Worm (Caenorhabditis elegans) whole organism, L4 larva: ENCODE measurements around the gene F29C12.6.

Experiments
- D1046.2 ChIP-seq: fragments of 200-800 bp; sonication (Bioruptor generic); IDR thresholded peaks from 2 replicates; pipeline ENCODE4 v1.3.6; 2022; ENCODE audit warnings: missing genetic modification characterization, missing compliant biosample characterization
- F37D6.2 ChIP-seq: sonication (generic microtip); optimal IDR thresholded peaks from 2 replicates; lab custom pipeline; 2016; ENCODE audit warnings: mild to moderate bottlenecking, missing genetic modification characterization, missing compliant biosample characterization
- F49E8.2 ChIP-seq: sonication (generic microtip); optimal IDR thresholded peaks from 2 replicates; lab custom pipeline; 2016; ENCODE audit warnings: missing compliant biosample characterization, mild to moderate bottlenecking, missing genetic modification characterization, borderline replicate concordance
- T20F7.1 ChIP-seq: fragments of 200-800 bp; sonication (Bioruptor generic); optimal IDR thresholded peaks from 2 replicates; lab custom pipeline; 2018; ENCODE audit warnings: mild to moderate bottlenecking, missing genetic modification characterization, missing compliant biosample characterization
- T26A8.4 ChIP-seq: fragments of 200-800 bp; sonication (Bioruptor generic); IDR thresholded peaks from 2 replicates; pipeline ENCODE4 v1.3.6; 2022; ENCODE audit warnings: missing genetic modification characterization, missing compliant biosample characterization
- Y105C5A.15 ChIP-seq: fragments of 200-800 bp; sonication (Bioruptor generic); IDR thresholded peaks from 2 replicates; pipeline ENCODE4 v1.3.6; 2022; ENCODE audit warnings: missing genetic modification characterization, missing compliant biosample characterization
- Y48G9A.11 ChIP-seq: fragments of 200-800 bp; sonication (Bioruptor generic); IDR thresholded peaks from 2 replicates; pipeline ENCODE4 v1.3.6; 2022; ENCODE audit warnings: missing genetic modification reagents, missing genetic modification characterization, missing compliant biosample characterization
- Y5F2A.4 ChIP-seq: fragments of 200-800 bp; sonication (Bioruptor generic); optimal IDR thresholded peaks from 2 replicates; lab custom pipeline; 2018; ENCODE audit warnings: mild to moderate bottlenecking, missing genetic modification characterization, missing compliant biosample characterization
- ZK546.5 ChIP-seq, 2 experiments: sonication (generic microtip); optimal IDR thresholded peaks; 2 replicates each; lab custom pipeline; 2017; ENCODE audit warnings: missing biosample characterization in 2 of 2, missing genetic modification characterization in 2 of 2
- aha-1 ChIP-seq: fragments of 150-350 bp; peaks from one replicate; lab custom pipeline; 2014; ENCODE audit warnings: missing biosample characterization, missing genetic modification characterization
- attf-4 ChIP-seq: sonication (generic microtip); optimal IDR thresholded peaks from 3 replicates; lab custom pipeline; 2017; ENCODE audit warnings: missing biosample characterization, missing genetic modification characterization
- ceh-32 ChIP-seq: sonication (generic microtip); optimal IDR thresholded peaks from 2 replicates; lab custom pipeline; 2016; ENCODE audit warnings: mild to moderate bottlenecking, missing genetic modification characterization, missing compliant biosample characterization; ENCODE audit not compliant: poor library complexity
- ceh-82 ChIP-seq: sonication (generic microtip); optimal IDR thresholded peaks from 2 replicates; lab custom pipeline; 2017; ENCODE audit warnings: missing biosample characterization, missing genetic modification characterization
- ces-1 ChIP-seq: fragments of 150-350 bp; sonication (generic microtip); optimal IDR thresholded peaks from 4 replicates; lab custom pipeline; 2014; ENCODE audit warnings: missing biosample characterization, missing genetic modification reagents, missing genetic modification characterization
- daf-19 ChIP-seq: fragments of 200-800 bp; sonication (Bioruptor generic); conservative IDR thresholded peaks from 2 replicates; pipeline ENCODE4 v1.3.6; 2022; ENCODE audit warnings: missing genetic modification characterization, missing compliant biosample characterization
- daf-8 ChIP-seq: fragments of 200-800 bp; sonication (Bioruptor generic); IDR thresholded peaks from 2 replicates; pipeline ENCODE4 v1.3.6; 2022; ENCODE audit warnings: missing genetic modification characterization, missing compliant biosample characterization
- dmd-6 ChIP-seq: fragments of 200-800 bp; sonication (Bioruptor generic); IDR thresholded peaks from 2 replicates; pipeline ENCODE4 v1.3.6; 2022; ENCODE audit warnings: missing genetic modification reagents, missing genetic modification characterization, missing compliant biosample characterization
- dve-1 ChIP-seq: sonication (generic microtip); optimal IDR thresholded peaks from 2 replicates; lab custom pipeline; 2017; ENCODE audit warnings: antibody characterized with exemption, mild to moderate bottlenecking, missing genetic modification characterization, missing compliant biosample characterization; ENCODE audit not compliant: insufficient read depth
- fos-1 ChIP-seq: fragments of 150-350 bp; optimal IDR thresholded peaks from 2 replicates; lab custom pipeline; 2014; ENCODE audit warnings: missing biosample characterization, missing genetic modification characterization
- gei-8 ChIP-seq: fragments of 200-800 bp; sonication (Bioruptor generic); optimal IDR thresholded peaks from 2 replicates; lab custom pipeline; 2018; ENCODE audit warnings: mild to moderate bottlenecking, missing genetic modification characterization, missing compliant biosample characterization
- hlh-11 ChIP-seq: fragments of 200-800 bp; sonication (Bioruptor generic); optimal IDR thresholded peaks from 2 replicates; lab custom pipeline; 2018; ENCODE audit warnings: mild to moderate bottlenecking, missing genetic modification characterization, missing compliant biosample characterization
- hlh-30 ChIP-seq: sonication (generic microtip); optimal IDR thresholded peaks from 2 replicates; lab custom pipeline; 2017; ENCODE audit warnings: antibody characterized with exemption, mild to moderate bottlenecking, missing genetic modification characterization, missing compliant biosample characterization; ENCODE audit not compliant: insufficient read depth
- jun-1 ChIP-seq: fragments of 150-350 bp; optimal IDR thresholded peaks from 2 replicates; lab custom pipeline; 2014; ENCODE audit warnings: missing biosample characterization, missing genetic modification reagents, missing genetic modification characterization
- lin-1 ChIP-seq: fragments of 200-800 bp; sonication (Bioruptor generic); IDR thresholded peaks from 2 replicates; pipeline ENCODE4 v1.3.6; 2022; ENCODE audit warnings: missing genetic modification reagents, missing genetic modification characterization, missing compliant biosample characterization
- lin-13 ChIP-seq: fragments of 150-350 bp; optimal IDR thresholded peaks from 2 replicates; lab custom pipeline; 2014; ENCODE audit warnings: missing biosample characterization, missing genetic modification reagents, missing genetic modification characterization
- lin-39 ChIP-seq: fragments of 150-350 bp; optimal IDR thresholded peaks from 2 replicates; lab custom pipeline; 2014; ENCODE audit warnings: missing biosample characterization, missing genetic modification reagents, missing genetic modification characterization
- madf-5 ChIP-seq, 2 experiments: fragments of 200-800 bp; sonication (Bioruptor generic); IDR thresholded peaks; 2 replicates each; pipeline ENCODE4 v1.3.6; 2022; ENCODE audit warnings: missing compliant biosample characterization in 2 of 2, missing genetic modification characterization in 2 of 2
- mdt-29 ChIP-seq: fragments of 200-800 bp; sonication (Bioruptor generic); IDR thresholded peaks from 2 replicates; pipeline ENCODE4 v1.3.6; 2022; ENCODE audit warnings: missing genetic modification reagents, missing genetic modification characterization, missing compliant biosample characterization
- mep-1 ChIP-seq: fragments of 150-350 bp; sonication (generic microtip); optimal IDR thresholded peaks from 3 replicates; lab custom pipeline; 2014; ENCODE audit warnings: missing biosample characterization, missing genetic modification characterization
- mxl-2 ChIP-seq: fragments of 200-800 bp; sonication (Bioruptor generic); conservative IDR thresholded peaks from 2 replicates; pipeline ENCODE4 v1.3.6; 2022; ENCODE audit warnings: missing genetic modification reagents, missing genetic modification characterization, missing compliant biosample characterization
- mxl-3 ChIP-seq: fragments of 200-800 bp; sonication (Bioruptor generic); optimal IDR thresholded peaks from 2 replicates; lab custom pipeline; 2018; ENCODE audit warnings: mild to moderate bottlenecking, missing genetic modification characterization, missing compliant biosample characterization
- nhr-10 ChIP-seq: fragments of 150-350 bp; optimal IDR thresholded peaks from 2 replicates; lab custom pipeline; 2014; ENCODE audit warnings: missing biosample characterization, missing genetic modification characterization
- nhr-102 ChIP-seq: sonication (generic microtip); optimal IDR thresholded peaks from 2 replicates; lab custom pipeline; 2016; ENCODE audit warnings: mild to moderate bottlenecking, missing genetic modification characterization, moderate library complexity, missing compliant biosample characterization
- nhr-237 ChIP-seq: sonication (generic microtip); optimal IDR thresholded peaks from 2 replicates; lab custom pipeline; 2017; ENCODE audit warnings: missing biosample characterization, missing genetic modification characterization
- nhr-25 ChIP-seq: sonication (generic microtip); optimal IDR thresholded peaks from 2 replicates; lab custom pipeline; 2017; ENCODE audit warnings: missing genetic modification characterization, mild to moderate bottlenecking, missing compliant biosample characterization, antibody characterized with exemption, moderate library complexity, borderline replicate concordance; ENCODE audit not compliant: insufficient read depth
- nhr-28 ChIP-seq: fragments of 150-350 bp; optimal IDR thresholded peaks from 2 replicates; lab custom pipeline; 2014; ENCODE audit warnings: missing biosample characterization, missing genetic modification characterization
- nhr-42 ChIP-seq: fragments of 200-800 bp; sonication (Bioruptor generic); IDR thresholded peaks from 2 replicates; pipeline ENCODE4 v1.3.6; 2022; ENCODE audit warnings: missing genetic modification characterization, missing compliant biosample characterization
- nhr-48 ChIP-seq: sonication (generic microtip); optimal IDR thresholded peaks from 2 replicates; lab custom pipeline; 2016; ENCODE audit warnings: mild to moderate bottlenecking, missing genetic modification characterization, missing compliant biosample characterization
- nhr-6 ChIP-seq: fragments of 150-350 bp; optimal IDR thresholded peaks from 2 replicates; lab custom pipeline; 2014; ENCODE audit warnings: missing biosample characterization, missing genetic modification characterization
- rbr-2 ChIP-seq: sonication (generic microtip); optimal IDR thresholded peaks from 2 replicates; lab custom pipeline; 2016; ENCODE audit warnings: missing genotype, missing genetic modification characterization, missing compliant biosample characterization
- sdz-12 ChIP-seq: fragments of 200-800 bp; sonication (Bioruptor generic); optimal IDR thresholded peaks from 2 replicates; lab custom pipeline; 2018; ENCODE audit warnings: mild to moderate bottlenecking, missing genetic modification characterization, missing compliant biosample characterization
- set-16 ChIP-seq: fragments of 200-800 bp; sonication (Bioruptor generic); IDR thresholded peaks from 2 replicates; pipeline ENCODE4 v1.3.6; 2022; ENCODE audit warnings: missing genetic modification reagents, missing genetic modification characterization, missing compliant biosample characterization
- skn-1 ChIP-seq: fragments of 150-350 bp; optimal IDR thresholded peaks from 2 replicates; lab custom pipeline; 2014; ENCODE audit warnings: missing biosample characterization, missing genetic modification characterization
- unc-130 ChIP-seq: sonication (generic microtip); optimal IDR thresholded peaks from 2 replicates; lab custom pipeline; 2016; ENCODE audit warnings: missing genetic modification reagents, missing genetic modification characterization, missing compliant biosample characterization
- unc-39 ChIP-seq: sonication (generic microtip); optimal IDR thresholded peaks from 2 replicates; lab custom pipeline; 2017; ENCODE audit warnings: missing biosample characterization, missing genetic modification characterization
- unc-62 ChIP-seq, 3 experiments: fragments of 150-350 bp in 1 of 3; sonication (generic microtip); optimal IDR thresholded peaks in 2 of 3; peaks in 1 of 3; 1 replicate in 1 of 3; 2 replicates in 2 of 3; lab custom pipeline; 2014 to 2017; ENCODE audit warnings: missing biosample characterization in 3 of 3, missing genetic modification characterization in 3 of 3, missing genetic modification reagents in 3 of 3, missing genotype in 1 of 3
- vab-7 ChIP-seq: fragments of 200-800 bp; sonication (Bioruptor generic); IDR thresholded peaks from 2 replicates; pipeline ENCODE4 v1.3.6; 2022; ENCODE audit warnings: missing genetic modification reagents, missing genetic modification characterization, missing compliant biosample characterization
- zag-1 ChIP-seq: fragments of 150-350 bp; optimal IDR thresholded peaks from 2 replicates; lab custom pipeline; 2014; ENCODE audit warnings: missing biosample characterization, missing genetic modification characterization
- zfp-2 ChIP-seq: sonication (generic microtip); optimal IDR thresholded peaks from 2 replicates; lab custom pipeline; 2016; ENCODE audit warnings: mild to moderate bottlenecking, missing genetic modification characterization, missing compliant biosample characterization
- zfp-3 ChIP-seq: fragments of 200-800 bp; sonication (Bioruptor generic); conservative IDR thresholded peaks from 2 replicates; pipeline ENCODE4 v1.3.6; 2022; ENCODE audit warnings: missing genetic modification reagents, missing genetic modification characterization, missing compliant biosample characterization
- ztf-7 ChIP-seq: fragments of 150-350 bp; optimal IDR thresholded peaks from 2 replicates; lab custom pipeline; 2014; ENCODE audit warnings: missing biosample characterization, missing genetic modification characterization

The F29C12.6 gene

DNA sequence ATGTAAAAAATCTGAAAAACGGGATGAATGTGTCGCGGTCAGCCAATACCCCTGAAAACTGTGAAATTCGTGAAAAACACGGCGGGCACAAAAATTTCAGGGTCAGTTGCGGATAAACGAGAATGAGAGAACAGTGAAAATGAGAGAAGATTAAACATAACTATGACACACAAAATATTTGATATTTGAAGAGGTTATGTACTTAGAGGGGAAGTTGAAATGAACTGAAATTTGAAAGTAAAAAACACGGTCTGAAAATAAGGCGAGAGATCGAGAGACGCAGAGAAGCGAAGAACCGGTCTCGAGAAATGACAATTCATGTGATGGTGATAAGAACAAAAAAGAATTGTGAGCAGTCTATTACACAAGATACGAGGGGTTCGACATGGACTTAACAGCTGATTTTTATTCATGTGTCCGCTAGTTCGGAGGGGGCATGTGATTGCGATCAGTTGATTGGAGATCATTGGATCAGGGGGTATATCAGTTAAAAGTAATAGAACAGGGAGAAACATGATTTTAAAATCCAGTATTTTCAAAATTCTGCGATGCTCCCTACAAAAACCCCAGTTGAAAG lies 36.1 kb downstream of the F29C12.6 start, which contains the start of gene moe-3 (continued):
- peak in 1 of 2 experiments; percentile 40 for TF ChIP-seq unc-62 (GFP tag; optimal IDR thresholded peaks at IDR 0.05 in 1 of 2; lab: Kevin White, UChicago)
- no peak for TF ChIP-seq unc-62 (tag; optimal IDR thresholded peaks at IDR 0.05; lab: Kevin White, UChicago)
- no peak for TF ChIP-seq nhr-42 (GFP tag; lab: Robert Waterston, UW)
- TF ChIP-seq hlh-30, result peak; percentile 93
- TF ChIP-seq hlh-11 (tag; lab: Kevin White, UChicago), result peak; percentile 87
- TF ChIP-seq mdt-29 (GFP tag; lab: Robert Waterston, UW), result no peak
- no peak for TF ChIP-seq gei-8
- peak; percentile 68 for TF ChIP-seq dve-1 (tag; lab: Kevin White, UChicago)
- no peak for TF ChIP-seq F37D6.2 (tag; lab: Kevin White, UChicago)
- TF ChIP-seq Y5F2A.4 (GFP tag; lab: Kevin White, UChicago), result no peak
- TF ChIP-seq zag-1 (tag; lab: Kevin White, UChicago), result no peak
- TF ChIP-seq jun-1 (tag; lab: Kevin White, UChicago), result no peak
- no peak for TF ChIP-seq Y105C5A.15
- no peak for TF ChIP-seq F49E8.2 (tag; lab: Kevin White, UChicago)
- no peak for TF ChIP-seq lin-1 (GFP tag; lab: Robert Waterston, UW)
- TF ChIP-seq attf-4 (tag; lab: Kevin White, UChicago), result no peak
- TF ChIP-seq mxl-2 (GFP tag; lab: Robert Waterston, UW), result no peak
- TF ChIP-seq skn-1 (tag; lab: Kevin White, UChicago), result no peak
- no peak for TF ChIP-seq ztf-7 (tag; lab: Kevin White, UChicago)
- TF ChIP-seq Y48G9A.11 (GFP tag; lab: Robert Waterston, UW), result no peak
- no peak for TF ChIP-seq unc-39 (tag; lab: Kevin White, UChicago)
- no peak for TF ChIP-seq ZK546.5 (tag; optimal IDR thresholded peaks at IDR 0.05; lab: Kevin White, UChicago)
- no peak for TF ChIP-seq unc-130 (GFP tag; lab: Kevin White, UChicago)
- TF ChIP-seq nhr-102 (tag; lab: Kevin White, UChicago), result peak; percentile 9
- no peak for TF ChIP-seq lin-39
- TF ChIP-seq nhr-48 (tag; lab: Kevin White, UChicago), result peak; percentile 57
- no peak for TF ChIP-seq fos-1 (tag; lab: Kevin White, UChicago)
- TF ChIP-seq daf-8, result no peak
- peak; percentile 15 for TF ChIP-seq mep-1 (tag; lab: Kevin White, UChicago)
- no peak for TF ChIP-seq madf-5 (GFP tag; IDR thresholded peaks at IDR 0.05; lab: Robert Waterston, UW)
- no peak for TF ChIP-seq nhr-237 (tag; lab: Kevin White, UChicago)
- no peak for TF ChIP-seq nhr-25 (tag; lab: Kevin White, UChicago)
- TF ChIP-seq vab-7 (GFP tag; lab: Robert Waterston, UW), result no peak
- TF ChIP-seq dmd-6 (GFP tag; lab: Robert Waterston, UW), result peak; percentile 82
- no peak for TF ChIP-seq ceh-82 (tag; lab: Kevin White, UChicago)
- no peak for TF ChIP-seq sdz-12 (GFP tag; lab: Kevin White, UChicago)
- TF ChIP-seq nhr-28 (tag; lab: Kevin White, UChicago), result peak; percentile 61
- TF ChIP-seq zfp-3 (GFP tag; lab: Robert Waterston, UW), result no peak
- no peak for TF ChIP-seq daf-19 (GFP tag; lab: Robert Waterston, UW)
- TF ChIP-seq T20F7.1 (GFP tag; lab: Kevin White, UChicago), result no peak
- TF ChIP-seq mxl-3, result no peak
- peak; percentile 53 for TF ChIP-seq aha-1 (tag; lab: Kevin White, UChicago)
- no peak for TF ChIP-seq lin-13
- TF ChIP-seq ceh-32 (tag; lab: Kevin White, UChicago), result no peak
- TF ChIP-seq zfp-2, result no peak
- TF ChIP-seq D1046.2, result no peak
- TF ChIP-seq nhr-10, result no peak
- no peak for TF ChIP-seq ces-1 (GFP tag; lab: Kevin White, UChicago)
- TF ChIP-seq rbr-2 (tag; lab: Kevin White, UChicago), result no peak
- no peak for TF ChIP-seq T26A8.4 (GFP tag; lab: Robert Waterston, UW)
- TF ChIP-seq nhr-6, result no peak
- TF ChIP-seq set-16, result no peak
